Fruit fly (Drosophila melanogaster) whole organism, embryonic: Measurements from ENCODE around the gene Sgt1.

ENCODE experiments used
- B-H1 ChIP-seq: fragments of 200-800 bp; sonication (Bioruptor generic); IDR thresholded peaks from 3 replicates; pipeline ENCODE4 v1.3.6; 2022; ENCODE audit warnings: missing biosample characterization, missing genetic modification characterization
- CG12391 ChIP-seq: fragments of 200-800 bp; sonication (Bioruptor generic); optimal IDR thresholded peaks from 3 replicates; lab custom pipeline; 2018; ENCODE audit warnings: missing biosample characterization, mild to moderate bottlenecking, missing genetic modification characterization, moderate library complexity
- CG14710 ChIP-seq: fragments of 200-800 bp; sonication (Bioruptor generic); optimal IDR thresholded peaks from 3 replicates; lab custom pipeline; 2019; ENCODE audit warnings: missing biosample characterization, mild to moderate bottlenecking, missing genetic modification characterization, moderate library complexity
- CG1529 ChIP-seq: fragments of 200-800 bp; sonication (Bioruptor generic); optimal IDR thresholded peaks from 3 replicates; lab custom pipeline; 2018; ENCODE audit warnings: missing biosample characterization, missing genetic modification characterization
- CG16815 ChIP-seq: fragments of 200-800 bp; sonication (Bioruptor generic); optimal IDR thresholded peaks from 3 replicates; lab custom pipeline; 2017; ENCODE audit warnings: missing biosample characterization, mild to moderate bottlenecking, missing genetic modification characterization
- CG18262 ChIP-seq: fragments of 200-800 bp; optimal IDR thresholded peaks from 3 replicates; lab custom pipeline; 2019; ENCODE audit warnings: missing biosample characterization, mild to moderate bottlenecking, missing genetic modification characterization, moderate library complexity
- CG31441 ChIP-seq: fragments of 200-800 bp; sonication (Bioruptor generic); IDR thresholded peaks from 2 replicates; pipeline ENCODE4 v1.3.6; 2022; ENCODE audit warnings: missing biosample characterization, missing genetic modification characterization
- CG33557 ChIP-seq: fragments of 200-800 bp; sonication (Bioruptor generic); optimal IDR thresholded peaks from 2 replicates; lab custom pipeline; 2019; ENCODE audit warnings: missing biosample characterization, mild to moderate bottlenecking, missing genetic modification characterization, moderate library complexity
- CG4404 ChIP-seq: fragments of 200-800 bp; sonication (Bioruptor generic); IDR thresholded peaks from 2 replicates; pipeline ENCODE4 v1.3.6; 2022; ENCODE audit warnings: missing biosample characterization, missing genetic modification characterization
- CG6854 ChIP-seq: fragments of 200-800 bp; sonication (Bioruptor generic); optimal IDR thresholded peaks from 3 replicates; lab custom pipeline; 2017; ENCODE audit warnings: missing biosample characterization, mild to moderate bottlenecking, missing genetic modification characterization
- CG7556 ChIP-seq: fragments of 200-800 bp; sonication (Bioruptor generic); optimal IDR thresholded peaks from 2 replicates; lab custom pipeline; 2017; ENCODE audit warnings: missing biosample characterization, mild to moderate bottlenecking, missing genetic modification characterization
- CG7839 ChIP-seq: fragments of 200-800 bp; sonication (Bioruptor generic); optimal IDR thresholded peaks from 3 replicates; lab custom pipeline; 2018; ENCODE audit warnings: missing biosample characterization, mild to moderate bottlenecking, missing genetic modification characterization, moderate library complexity
- CG8388 ChIP-seq: fragments of 200-800 bp; sonication (Bioruptor generic); optimal IDR thresholded peaks from 2 replicates; lab custom pipeline; 2019; ENCODE audit warnings: missing biosample characterization, mild to moderate bottlenecking, missing genetic modification characterization, moderate library complexity
- CG8924 ChIP-seq: fragments of 200-800 bp; optimal IDR thresholded peaks from 3 replicates; lab custom pipeline; 2019; ENCODE audit warnings: missing biosample characterization, mild to moderate bottlenecking, missing genetic modification characterization, moderate library complexity
- D19A ChIP-seq: fragments of 200-800 bp; optimal IDR thresholded peaks from 3 replicates; lab custom pipeline; 2019; ENCODE audit warnings: missing biosample characterization, mild to moderate bottlenecking, missing genetic modification characterization, moderate library complexity
- Drgx ChIP-seq: fragments of 200-800 bp; sonication (Bioruptor generic); IDR thresholded peaks from 2 replicates; pipeline ENCODE4 v1.3.6; 2022; ENCODE audit warnings: missing biosample characterization, missing genetic modification characterization
- Ets65A ChIP-seq: fragments of 200-800 bp; sonication (Bioruptor generic); peaks from one replicate; lab custom pipeline; 2016; ENCODE audit warnings: missing biosample characterization, missing genetic modification characterization
- Kr ChIP-seq: fragments of 200-800 bp; sonication (Bioruptor generic); optimal IDR thresholded peaks from 2 replicates; lab custom pipeline; 2017; ENCODE audit warnings: missing biosample characterization, mild to moderate bottlenecking, missing genetic modification characterization
- Pdp1 ChIP-seq, 2 experiments: fragments of 200-800 bp; sonication (Bioruptor generic); optimal IDR thresholded peaks; 3 replicates each; lab custom pipeline; 2016; ENCODE audit warnings: missing biosample characterization in 2 of 2, missing genetic modification characterization in 2 of 2, mild to moderate bottlenecking in 1 of 2, moderate library complexity in 1 of 2
- Rfx ChIP-seq: fragments of 200-800 bp; sonication (Bioruptor generic); IDR thresholded peaks from 2 replicates; pipeline ENCODE4 v1.3.6; 2022; ENCODE audit warnings: missing biosample characterization, missing genetic modification characterization
- Ssrp ChIP-seq: fragments of 200-800 bp; sonication (Bioruptor generic); optimal IDR thresholded peaks from 2 replicates; lab custom pipeline; 2018; ENCODE audit warnings: missing biosample characterization, mild to moderate bottlenecking, missing genetic modification characterization, moderate library complexity
- ab ChIP-seq: fragments of 200-800 bp; sonication (Bioruptor generic); optimal IDR thresholded peaks from 2 replicates; lab custom pipeline; 2016; ENCODE audit warnings: missing biosample characterization, missing genetic modification characterization
- amos ChIP-seq: fragments of 200-800 bp; sonication (Bioruptor generic); IDR thresholded peaks from 2 replicates; pipeline ENCODE4 v1.3.6; 2022; ENCODE audit warnings: missing biosample characterization, missing genetic modification characterization; ENCODE audit not compliant: partially characterized antibody
- bsh ChIP-seq, 2 experiments: fragments of 200-800 bp; sonication (Bioruptor generic); optimal IDR thresholded peaks; 2 replicates each; lab custom pipeline; 2017 to 2018; ENCODE audit warnings: mild to moderate bottlenecking in 2 of 2, missing biosample characterization in 2 of 2, missing genetic modification characterization in 2 of 2, moderate library complexity in 1 of 2
- chif ChIP-seq, 2 experiments: fragments of 200-800 bp; sonication (Bioruptor generic); optimal IDR thresholded peaks; 3 replicates each; lab custom pipeline; 2016; ENCODE audit warnings: missing biosample characterization in 2 of 2, missing genetic modification characterization in 2 of 2
- dmrt11E ChIP-seq: fragments of 200-800 bp; sonication (Bioruptor generic); optimal IDR thresholded peaks from 3 replicates; lab custom pipeline; 2018; ENCODE audit warnings: missing biosample characterization, mild to moderate bottlenecking, missing genetic modification characterization, moderate library complexity
- ems ChIP-seq: fragments of 200-800 bp; sonication (Bioruptor generic); optimal IDR thresholded peaks from 3 replicates; lab custom pipeline; 2016; ENCODE audit warnings: missing biosample characterization, missing genetic modification characterization
- fd96Cb ChIP-seq: fragments of 200-800 bp; sonication (Bioruptor generic); optimal IDR thresholded peaks from 2 replicates; lab custom pipeline; 2018; ENCODE audit warnings: missing biosample characterization, mild to moderate bottlenecking, missing genetic modification characterization, moderate library complexity
- insv ChIP-seq, 2 experiments: fragments of 200-800 bp; sonication (Bioruptor generic); optimal IDR thresholded peaks; 3 replicates each; lab custom pipeline; 2016 to 2018; ENCODE audit warnings: missing biosample characterization in 2 of 2, missing genetic modification characterization in 2 of 2
- nmo ChIP-seq: fragments of 200-800 bp; sonication (Bioruptor generic); optimal IDR thresholded peaks from 2 replicates; lab custom pipeline; 2018; ENCODE audit warnings: missing biosample characterization, mild to moderate bottlenecking, missing genetic modification characterization, moderate library complexity
- phol ChIP-seq: fragments of 200-800 bp; sonication (Bioruptor generic); optimal IDR thresholded peaks from 3 replicates; lab custom pipeline; 2018; ENCODE audit warnings: missing biosample characterization, mild to moderate bottlenecking, missing genetic modification characterization, moderate library complexity
- pros ChIP-seq: fragments of 200-800 bp; sonication (Bioruptor generic); optimal IDR thresholded peaks from 3 replicates; lab custom pipeline; 2019; ENCODE audit warnings: missing biosample characterization, mild to moderate bottlenecking, missing genetic modification characterization, moderate library complexity
- row ChIP-seq: fragments of 200-800 bp; sonication (Bioruptor generic); IDR thresholded peaks from 3 replicates; pipeline ENCODE4 v1.3.6; 2022; ENCODE audit warnings: missing biosample characterization, missing genetic modification characterization
- tap ChIP-seq: fragments of 200-800 bp; optimal IDR thresholded peaks from 3 replicates; lab custom pipeline; 2019; ENCODE audit warnings: missing biosample characterization, mild to moderate bottlenecking, missing genetic modification characterization, moderate library complexity
- tgo ChIP-seq: fragments of 200-800 bp; sonication (Bioruptor generic); IDR thresholded peaks from 3 replicates; pipeline ENCODE4 v1.3.6; 2022; ENCODE audit warnings: missing biosample characterization, missing genetic modification characterization
- toy ChIP-seq: fragments of 200-800 bp; sonication (Bioruptor generic); IDR thresholded peaks from 2 replicates; pipeline ENCODE4 v1.3.6; 2022; ENCODE audit warnings: missing biosample characterization, missing genetic modification characterization
- trem ChIP-seq: fragments of 200-800 bp; optimal IDR thresholded peaks from 3 replicates; lab custom pipeline; 2019; ENCODE audit warnings: missing biosample characterization, mild to moderate bottlenecking, missing genetic modification characterization, moderate library complexity
- tx ChIP-seq: fragments of 200-800 bp; sonication (Bioruptor generic); optimal IDR thresholded peaks from 2 replicates; lab custom pipeline; 2016; ENCODE audit warnings: missing biosample characterization, missing genetic modification characterization
- zen ChIP-seq: fragments of 200-800 bp; sonication (Bioruptor generic); optimal IDR thresholded peaks from 3 replicates; lab custom pipeline; 2018; ENCODE audit warnings: missing biosample characterization, mild to moderate bottlenecking, missing genetic modification characterization, moderate library complexity

Gene Sgt1

dm6 chr3R:8336012-8336567 lies 31.0 kb upstream of the Sgt1 start (continued):
- TF ChIP-seq row (peak; percentile 30; the same call in 1 of the 3 replicates), Pdp1 (GFP tag; optimal IDR thresholded peaks at IDR 0.05; lab: Kevin White, UChicago) (peak in 1 of 2 experiments; percentile 51), tgo (GFP tag; lab: Robert Waterston, UW) (no peak), Ets65A (GFP tag; lab: Kevin White, UChicago) (peak; percentile 9), zen (tag; lab: Kevin White, UChicago) (peak; percentile 15), ab (GFP tag; lab: Kevin White, UChicago) (no peak), CG12391 (tag; lab: Kevin White, UChicago) (peak; percentile 48), Ssrp (tag; lab: Kevin White, UChicago) (peak; percentile 30), insv (GFP tag; optimal IDR thresholded peaks at IDR 0.05; lab: Kevin White, UChicago) (no peak), Kr (GFP tag; lab: Kevin White, UChicago) (peak; percentile 39), pros (GFP tag; lab: Kevin White, UChicago) (no peak), B-H1 (GFP tag; lab: Robert Waterston, UW) (no peak), Drgx (GFP tag; lab: Robert Waterston, UW) (no peak), CG8388 (GFP tag; lab: Kevin White, UChicago) (peak; percentile 6), nmo (peak; percentile 41), Rfx (GFP tag; lab: Robert Waterston, UW) (no peak), CG1529 (GFP tag; lab: Kevin White, UChicago) (no peak), chif (GFP tag; optimal IDR thresholded peaks at IDR 0.05; lab: Kevin White, UChicago) (no peak), CG7839 (tag; lab: Kevin White, UChicago) (peak; percentile 13), trem (tag; lab: Kevin White, UChicago) (peak; percentile 7), bsh (GFP tag; optimal IDR thresholded peaks at IDR 0.05; lab: Kevin White, UChicago) (peak in 1 of 2 experiments; percentile 1), CG8924 (tag; lab: Kevin White, UChicago) (peak; percentile 23), CG7556 (GFP tag; lab: Kevin White, UChicago) (peak; percentile 22), CG18262 (tag; lab: Kevin White, UChicago) (peak; percentile 51), phol (tag; lab: Kevin White, UChicago) (peak; percentile 36), amos (GFP tag; lab: Robert Waterston, UW) (no peak), CG6854 (GFP tag; lab: Kevin White, UChicago) (no peak), D19A (tag; lab: Kevin White, UChicago) (peak; percentile 17), ems (GFP tag; lab: Kevin White, UChicago) (no peak), CG14710 (tag; lab: Kevin White, UChicago) (peak; percentile 38), tx (GFP tag; lab: Kevin White, UChicago) (no peak), CG33557 (peak; percentile 47), toy (no peak), fd96Cb (tag; lab: Kevin White, UChicago) (peak; percentile 2), tap (tag; lab: Kevin White, UChicago) (no peak), CG16815 (GFP tag; lab: Kevin White, UChicago) (peak; percentile 33), dmrt11E (tag; lab: Kevin White, UChicago) (peak; percentile 65), CG31441 (GFP tag; lab: Robert Waterston, UW) (0 out of 2 replicates have a peak, but pooled peaks have one; percentile 26), CG4404 (GFP tag; lab: Robert Waterston, UW) (peak; percentile 39)
